Worm (Caenorhabditis elegans): Measurements from ENCODE around the gene hlh-32.
A peak's percentile ranks its signal among the peaks of the same experiment; 100 is the strongest.

The hlh-32 gene

DNA sequence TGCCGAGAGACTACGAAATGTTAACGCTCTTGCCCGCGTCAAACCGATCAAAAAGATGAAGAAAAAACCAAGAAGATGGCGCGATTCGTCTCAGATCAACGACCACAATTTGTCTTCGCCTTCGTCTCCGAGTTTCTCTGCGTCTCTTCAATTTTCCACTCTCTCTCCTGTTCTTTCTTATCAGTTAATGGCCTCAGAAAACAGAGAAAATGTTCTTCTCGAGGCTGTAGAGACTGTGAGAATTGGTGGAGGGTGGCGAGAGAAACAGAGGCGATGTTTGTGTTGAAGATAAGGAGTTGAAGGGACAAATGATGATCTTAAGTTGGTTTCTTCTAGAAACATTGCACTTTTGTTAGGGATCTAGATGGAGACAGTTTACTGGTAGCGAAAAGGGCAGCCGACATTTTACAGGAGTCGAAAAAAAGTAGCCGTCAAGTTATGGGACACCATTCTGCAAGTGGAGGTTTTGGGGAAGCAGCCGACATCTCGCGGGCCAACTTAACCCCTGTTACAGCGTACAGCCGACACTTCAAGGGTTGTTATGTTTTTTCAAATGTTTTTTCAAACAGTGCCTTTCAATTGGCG is 48.7 kb downstream of the hlh-32 start (continued):
- no peak for TF ChIP-seq ztf-6 (GFP tag; IDR thresholded peaks at IDR 0.05)
- TF ChIP-seq attf-6 (GFP tag; IDR thresholded peaks at IDR 0.05) = no peak
- TF ChIP-seq ceh-79 (tag; optimal IDR thresholded peaks at IDR 0.05) = no peak
- peak; percentile 55 for TF ChIP-seq nhr-90 (tag; optimal IDR thresholded peaks at IDR 0.05)
- TF ChIP-seq K12H6.12 (tag; optimal IDR thresholded peaks at IDR 0.05) = peak; percentile 16
- TF ChIP-seq nhr-179 (tag; optimal IDR thresholded peaks at IDR 0.05) = no peak
- TF ChIP-seq sdz-38 (tag; optimal IDR thresholded peaks at IDR 0.05) = no peak
- TF ChIP-seq ztf-18 (tag; optimal IDR thresholded peaks at IDR 0.05) = no peak
- peak; percentile 55 for TF ChIP-seq madf-10 (tag; optimal IDR thresholded peaks at IDR 0.05)
- TF ChIP-seq nhr-80 (tag; optimal IDR thresholded peaks at IDR 0.05) = peak; percentile 99
- TF ChIP-seq ccch-3 (GFP tag; optimal IDR thresholded peaks at IDR 0.05) = no peak
- no peak for TF ChIP-seq madf-8 (GFP tag; conservative IDR thresholded peaks at IDR 0.05)
- TF ChIP-seq B0019.2 (GFP tag; conservative IDR thresholded peaks at IDR 0.05) = no peak
- no peak for TF ChIP-seq snpc-1.3 (tag; optimal IDR thresholded peaks at IDR 0.05; ENCODE audit: insufficient read depth)
- TF ChIP-seq pbrm-1 (GFP tag; IDR thresholded peaks at IDR 0.05) = 0 out of 2 replicates have a peak, but pooled peaks have one; percentile 44
- no peak for TF ChIP-seq rcor-1 (GFP tag; IDR thresholded peaks at IDR 0.05)
- TF ChIP-seq ceh-91 (GFP tag; IDR thresholded peaks at IDR 0.05) = no peak
- no peak for TF ChIP-seq mel-28 (tag; optimal IDR thresholded peaks at IDR 0.05; ENCODE audit: borderline replicate concordance)
- TF ChIP-seq F22D6.2 (tag; optimal IDR thresholded peaks at IDR 0.05) = peak; percentile 75
- peak; percentile 41 for TF ChIP-seq tbp1 (GFP tag; optimal IDR thresholded peaks at IDR 0.05)
- no peak for TF ChIP-seq unc-130 (GFP tag; optimal IDR thresholded peaks at IDR 0.05)
- TF ChIP-seq ceh-40 (GFP tag; IDR thresholded peaks at IDR 0.05) = no peak
- no peak for TF ChIP-seq ztf-28 (GFP tag; IDR thresholded peaks at IDR 0.05)
- no peak for TF ChIP-seq chd-7 (tag; optimal IDR thresholded peaks at IDR 0.05)
- no peak for TF ChIP-seq F57A8.1 (GFP tag; optimal IDR thresholded peaks at IDR 0.05)
- no peak for TF ChIP-seq dpl-1 (GFP tag; optimal IDR thresholded peaks at IDR 0.05)
- no peak for TF ChIP-seq F52B5.7 (tag; optimal IDR thresholded peaks at IDR 0.05)
- TF ChIP-seq athp-1 (tag; optimal IDR thresholded peaks at IDR 0.05) = no peak
- TF ChIP-seq madf-3 (GFP tag; IDR thresholded peaks at IDR 0.05) = no peak
- TF ChIP-seq dox-1 (GFP tag; IDR thresholded peaks at IDR 0.05) = no peak
- no peak for TF ChIP-seq gei-17 (GFP tag; optimal IDR thresholded peaks at IDR 0.05)
- no peak for TF ChIP-seq him-1 (tag; optimal IDR thresholded peaks at IDR 0.05)

All from whole organism, young adult.